Worm (Caenorhabditis elegans) whole organism, L4 larva: ENCODE measurements around the gene Y48A6B.3.

Source experiments
- fos-1 ChIP-seq: fragments of 150-350 bp; optimal IDR thresholded peaks from 2 replicates; lab custom pipeline; 2014; ENCODE audit warnings: missing biosample characterization, missing genetic modification characterization
- nhr-11 ChIP-seq: fragments of 150-350 bp; optimal IDR thresholded peaks from 2 replicates; lab custom pipeline; 2014; ENCODE audit warnings: missing biosample characterization, missing genetic modification characterization
- pqm-1 ChIP-seq: sonication (generic microtip); optimal IDR thresholded peaks from 2 replicates; lab custom pipeline; 2017; ENCODE audit warnings: missing biosample characterization, missing genetic modification characterization

DNA sequence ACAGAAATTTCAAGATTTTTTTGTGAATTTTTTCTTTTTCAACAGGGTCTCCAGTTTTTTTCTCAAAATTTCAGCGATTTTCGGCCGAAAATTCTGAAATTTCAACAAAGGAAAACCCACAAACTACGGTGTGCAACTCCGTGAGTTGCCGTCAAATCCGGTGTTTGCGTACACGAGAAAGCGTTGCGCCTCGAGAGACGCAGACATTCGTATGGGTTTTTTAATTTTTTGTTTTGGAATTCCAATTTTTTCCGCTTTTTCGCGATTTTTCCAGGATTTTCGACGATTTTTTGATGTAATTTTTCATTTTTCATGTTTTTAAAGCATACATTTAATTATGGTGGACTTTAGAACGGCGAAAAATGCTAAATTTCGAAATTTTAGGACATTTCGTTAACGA lies 28.1 kb downstream of the Y48A6B.3 start:
- TF ChIP-seq pqm-1 (tag; lab: Kevin White, UChicago) (no peak), fos-1 (tag; lab: Kevin White, UChicago) (no peak), nhr-11 (tag; lab: Kevin White, UChicago) (peak; percentile 28)
